Fruit fly (Drosophila melanogaster) whole organism, embryonic: ENCODE measurements around the gene Hel25E.

ENCODE experiments used
- CG1792 ChIP-seq: fragments of 200-800 bp; sonication (Bioruptor generic); optimal IDR thresholded peaks from 2 replicates; lab custom pipeline; 2016; ENCODE audit warnings: missing biosample characterization, missing genetic modification characterization
- Pdp1 ChIP-seq, 2 experiments: fragments of 200-800 bp; sonication (Bioruptor generic); optimal IDR thresholded peaks; 3 replicates each; lab custom pipeline; 2016; ENCODE audit warnings: missing biosample characterization in 2 of 2, missing genetic modification characterization in 2 of 2, mild to moderate bottlenecking in 1 of 2, moderate library complexity in 1 of 2
- toy ChIP-seq: fragments of 200-800 bp; sonication (Bioruptor generic); IDR thresholded peaks from 2 replicates; pipeline ENCODE4 v1.3.6; 2022; ENCODE audit warnings: missing biosample characterization, missing genetic modification characterization

dm6 chr2L:5514946-5515345 lies 27.2 kb downstream of the Hel25E start:
- TF ChIP-seq toy (GFP tag; lab: Robert Waterston, UW) (no peak), CG1792 (no peak), Pdp1 (GFP tag; optimal IDR thresholded peaks at IDR 0.05; lab: Kevin White, UChicago) (no peak)
